Fruit fly (Drosophila melanogaster): Measurements from ENCODE around the gene loco.

dm6 chr3R:22684044-22684947 is 45.1 kb upstream of the loco start:
- TF ChIP-seq gl (tag; optimal IDR thresholded peaks at IDR 0.05) (no peak), CG15710 (tag; optimal IDR thresholded peaks at IDR 0.05) (no peak)

Data from whole organism, pupa.